Worm (Caenorhabditis elegans) whole organism, L2 larva: ENCODE measurements around the gene C08F11.17.

ENCODE experiments used
- F13H6.1 ChIP-seq: sonication (generic microtip); optimal IDR thresholded peaks from 2 replicates; lab custom pipeline; 2016; ENCODE audit warnings: missing genetic modification characterization, missing compliant biosample characterization
- Y55F3AM.14 ChIP-seq: fragments of 200-800 bp; sonication (Bioruptor generic); optimal IDR thresholded peaks from 2 replicates; lab custom pipeline; 2018; ENCODE audit warnings: mild to moderate bottlenecking, missing genetic modification characterization, missing compliant biosample characterization
- alr-1 ChIP-seq: fragments of 150-350 bp; optimal IDR thresholded peaks from 2 replicates; lab custom pipeline; 2014; ENCODE audit warnings: missing biosample characterization, missing genetic modification characterization
- aly-2 ChIP-seq: fragments of 150-350 bp; optimal IDR thresholded peaks from 2 replicates; lab custom pipeline; 2014; ENCODE audit warnings: missing biosample characterization, missing genetic modification characterization
- gmeb-1 ChIP-seq: fragments of 150-350 bp; optimal IDR thresholded peaks from 2 replicates; lab custom pipeline; 2014; ENCODE audit warnings: missing biosample characterization, missing genetic modification characterization
- lin-39 ChIP-seq: fragments of 150-350 bp; optimal IDR thresholded peaks from 2 replicates; lab custom pipeline; 2014; ENCODE audit warnings: missing biosample characterization, missing genetic modification reagents, missing genetic modification characterization
- nhr-11 ChIP-seq: fragments of 150-350 bp; optimal IDR thresholded peaks from 2 replicates; lab custom pipeline; 2014; ENCODE audit warnings: missing biosample characterization, missing genetic modification characterization
- nhr-77 ChIP-seq: fragments of 150-350 bp; optimal IDR thresholded peaks from 2 replicates; lab custom pipeline; 2014; ENCODE audit warnings: missing biosample characterization, missing genetic modification characterization
- sem-4 ChIP-seq: fragments of 150-350 bp; optimal IDR thresholded peaks from 2 replicates; lab custom pipeline; 2014; ENCODE audit warnings: missing biosample characterization, missing genetic modification reagents, missing genetic modification characterization
- snpc-4 ChIP-seq: fragments of 150-350 bp; optimal IDR thresholded peaks from 2 replicates; lab custom pipeline; 2014; ENCODE audit warnings: missing biosample characterization, missing genetic modification characterization
- unc-39 ChIP-seq: fragments of 150-350 bp; optimal IDR thresholded peaks from 2 replicates; lab custom pipeline; 2014; ENCODE audit warnings: missing biosample characterization, missing genetic modification characterization
- ztf-11 ChIP-seq: sonication (generic microtip); optimal IDR thresholded peaks from 2 replicates; lab custom pipeline; 2017; ENCODE audit warnings: missing biosample characterization, missing genetic modification characterization
- ztf-4 ChIP-seq: fragments of 150-350 bp; optimal IDR thresholded peaks from 2 replicates; lab custom pipeline; 2014; ENCODE audit warnings: missing biosample characterization, missing genetic modification characterization

DNA sequence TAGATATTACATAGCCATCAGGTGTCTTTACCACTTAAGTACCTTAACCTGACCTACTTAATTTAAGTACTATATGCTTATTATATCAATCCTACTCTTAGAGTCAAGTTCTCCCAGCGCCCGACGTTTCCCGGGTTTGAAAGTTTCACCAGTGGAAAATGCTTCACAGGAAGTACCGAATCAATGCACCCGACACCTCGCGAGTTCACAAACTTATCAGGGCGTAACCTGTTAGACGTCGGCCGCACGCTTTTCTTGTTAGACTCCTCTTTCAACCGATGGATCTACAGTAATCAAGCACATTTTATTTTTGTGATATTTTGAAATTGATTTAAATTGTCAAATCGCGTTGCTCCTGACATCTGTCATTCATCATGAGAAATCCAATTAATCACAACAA, 45.2 kb upstream of the C08F11.17 start:
- no peak for TF ChIP-seq aly-2 (tag; lab: Kevin White, UChicago)
- no peak for TF ChIP-seq lin-39 (tag; lab: Kevin White, UChicago)
- no peak for TF ChIP-seq unc-39
- TF ChIP-seq sem-4: no peak
- no peak for TF ChIP-seq ztf-4 (tag; lab: Kevin White, UChicago)
- no peak for TF ChIP-seq Y55F3AM.14 (GFP tag; lab: Kevin White, UChicago)
- TF ChIP-seq nhr-11 (tag; lab: Kevin White, UChicago): no peak
- no peak for TF ChIP-seq gmeb-1
- no peak for TF ChIP-seq nhr-77 (tag; lab: Kevin White, UChicago)
- TF ChIP-seq ztf-11: no peak
- TF ChIP-seq alr-1 (tag; lab: Kevin White, UChicago): no peak
- peak; percentile 30 for TF ChIP-seq snpc-4 (tag; lab: Kevin White, UChicago)
- no peak for TF ChIP-seq F13H6.1 (tag; lab: Kevin White, UChicago)
